Worm (Caenorhabditis elegans): ENCODE results near the gene marc-5.

- TF ChIP-seq nhr-237 (tag; optimal IDR thresholded peaks at IDR 0.05) (no peak), ceh-16 (tag; optimal IDR thresholded peaks at IDR 0.05) (no peak), mdl-1 (tag; optimal IDR thresholded peaks at IDR 0.05) (no peak), unc-62 (GFP tag; optimal IDR thresholded peaks at IDR 0.05) (no peak), nhr-10 (tag; optimal IDR thresholded peaks at IDR 0.05) (no peak), sma-3 (GFP tag; optimal IDR thresholded peaks at IDR 0.05) (no peak), aly-2 (tag; optimal IDR thresholded peaks at IDR 0.05) (no peak), lin-39 (tag; optimal IDR thresholded peaks at IDR 0.05) (no peak), blmp-1 (tag; optimal IDR thresholded peaks at IDR 0.05; ENCODE audit: insufficient read depth) (no peak)
Observed at ce11 chrII:12420486-12420885, 41.2 kb upstream of the marc-5 start, which contains the start of gene sre-26.
